Worm (Caenorhabditis elegans): ENCODE data around the gene nhr-179.

DNA sequence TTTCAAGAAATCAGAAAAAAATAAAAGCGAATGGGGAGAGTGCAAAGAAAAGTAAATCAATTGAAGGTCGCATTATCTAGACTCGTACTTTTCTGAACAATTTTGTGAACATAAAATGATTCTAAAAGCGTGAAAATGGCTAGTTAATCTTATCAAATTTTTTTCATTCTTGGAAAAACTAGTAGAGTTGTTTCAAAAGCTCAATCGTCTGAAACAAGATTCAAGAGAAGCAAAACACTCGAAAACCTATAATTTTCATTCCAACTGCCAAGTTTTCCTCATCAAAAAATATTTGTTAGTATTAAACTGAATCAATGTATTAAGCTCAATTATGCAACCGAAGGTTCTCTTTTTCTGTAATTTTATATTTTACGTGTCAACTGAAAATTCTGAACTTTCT, 29.3 kb upstream of the nhr-179 start, which contains the start of gene irld-45:
- TF ChIP-seq F23B12.7 (tag; optimal IDR thresholded peaks at IDR 0.05; ENCODE audit: insufficient read depth), result no peak
- TF ChIP-seq nfya-1 (tag; optimal IDR thresholded peaks at IDR 0.05; ENCODE audit: borderline replicate concordance, insufficient read depth), result no peak
- no peak for TF ChIP-seq dpl-1 (GFP tag; optimal IDR thresholded peaks at IDR 0.05)
- no peak for TF ChIP-seq F22D6.2 (tag; optimal IDR thresholded peaks at IDR 0.05)
- TF ChIP-seq gei-17 (GFP tag; optimal IDR thresholded peaks at IDR 0.05), result no peak
- no peak for TF ChIP-seq nhr-80 (tag; optimal IDR thresholded peaks at IDR 0.05)
- no peak for TF ChIP-seq ama-1 (optimal IDR thresholded peaks at IDR 0.05)
- no peak for TF ChIP-seq ama-1 (GFP tag; optimal IDR thresholded peaks at IDR 0.05)

All from whole organism, young adult.